In the genomic region with DNA sequence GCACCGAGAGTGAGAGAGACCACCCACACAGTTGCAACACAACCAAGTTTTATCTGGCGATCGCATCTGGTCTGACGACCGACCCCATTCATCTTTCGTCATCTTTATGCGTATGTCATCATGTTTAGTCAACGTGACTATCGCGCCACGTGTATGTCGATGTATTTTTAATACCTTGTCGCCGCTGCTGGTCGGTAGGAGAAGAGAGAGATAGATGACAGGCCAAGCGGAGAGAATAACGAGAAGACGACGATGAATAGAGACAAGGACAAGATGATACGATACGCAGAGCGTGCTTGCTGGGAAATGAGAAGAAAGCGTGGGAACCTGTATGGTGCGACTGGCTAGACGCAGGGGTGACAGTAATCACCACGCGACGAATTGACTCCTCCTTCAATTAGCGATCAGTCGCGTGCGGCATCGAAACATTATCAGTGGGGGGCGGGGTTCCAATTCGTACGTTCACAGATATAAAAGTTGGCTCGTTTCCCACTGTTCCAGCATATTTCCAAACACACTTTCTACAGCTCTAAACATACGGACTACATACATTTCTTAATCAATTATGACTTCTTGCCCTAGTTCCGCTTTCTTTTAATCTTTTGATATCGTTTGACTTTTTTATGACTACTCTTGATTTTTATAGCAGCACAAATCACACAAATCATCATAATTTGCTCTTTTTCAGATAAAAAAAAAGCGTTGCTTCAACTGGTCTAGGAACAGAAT, we compare ENCODE assay signal across 8 worm cellular contexts.
TF ChIP-seq lines count a peak whose summit lies in the region.

Gene tatn-1, plus strand, starts transcription at position 689 of the 729 bp plus-strand sequence.

TF ChIP-seq in whole organism, L1 larva, 84 proteins besides CTCF, POLR2A, EP300 and RAD21 (continues in another document):
- TF ChIP-seq nhr-47 (tag; optimal IDR thresholded peaks at IDR 0.05; lab: Kevin White, UChicago) (peak; percentile 78), fkh-4 (tag; optimal IDR thresholded peaks at IDR 0.05; lab: Kevin White, UChicago; ENCODE audit: borderline replicate concordance) (no peak), mep-1 (tag; optimal IDR thresholded peaks at IDR 0.05; lab: Kevin White, UChicago) (peak; percentile 75), swsn-7 (tag; optimal IDR thresholded peaks at IDR 0.05; lab: Kevin White, UChicago) (peak; percentile 41), snu-23 (GFP tag; optimal IDR thresholded peaks at IDR 0.05; lab: Kevin White, UChicago) (peak; percentile 85), nhr-11 (tag; optimal IDR thresholded peaks at IDR 0.05; lab: Kevin White, UChicago) (no peak), elt-2 (tag; optimal IDR thresholded peaks at IDR 0.05; lab: Kevin White, UChicago) (peak; percentile 95), alr-1 (tag; optimal IDR thresholded peaks at IDR 0.05; lab: Kevin White, UChicago; ENCODE audit: borderline replicate concordance) (no peak), elt-3 (tag; optimal IDR thresholded peaks at IDR 0.05; lab: Kevin White, UChicago) (peak in 5 of 6 experiments; percentile 2 to 90 (median 42))

TF ChIP-seq in whole organism, L2 larva, 48 proteins besides CTCF, POLR2A, EP300 and RAD21 (continues in another document):
- TF ChIP-seq sma-3 (GFP tag; optimal IDR thresholded peaks at IDR 0.05; lab: Kevin White, UChicago) (peak; percentile 97), sem-4 (tag; optimal IDR thresholded peaks at IDR 0.05; lab: Kevin White, UChicago) (peak; percentile 86), F13H6.1 (tag; optimal IDR thresholded peaks at IDR 0.05; lab: Kevin White, UChicago) (peak; percentile 86), crh-2 (tag; optimal IDR thresholded peaks at IDR 0.05; lab: Kevin White, UChicago) (peak; percentile 95), lin-13 (GFP tag; optimal IDR thresholded peaks at IDR 0.05; lab: Kevin White, UChicago) (no peak), Y55F3AM.14 (GFP tag; optimal IDR thresholded peaks at IDR 0.05; lab: Kevin White, UChicago) (peak; percentile 93), snpc-4 (tag; optimal IDR thresholded peaks at IDR 0.05; lab: Kevin White, UChicago) (no peak), dmd-4 (tag; optimal IDR thresholded peaks at IDR 0.05; lab: Kevin White, UChicago) (no peak), nhr-77 (tag; optimal IDR thresholded peaks at IDR 0.05; lab: Kevin White, UChicago) (peak; percentile 29), gmeb-1 (tag; optimal IDR thresholded peaks at IDR 0.05; lab: Kevin White, UChicago) (peak; percentile 67)

TF ChIP-seq in whole organism, L3 larva, 47 proteins besides CTCF, POLR2A, EP300 and RAD21 (continues in another document):
- TF ChIP-seq elt-3 (tag; optimal IDR thresholded peaks at IDR 0.05; lab: Kevin White, UChicago) (peak in 1 of 3 experiments; percentile 66), skn-1 (tag; optimal IDR thresholded peaks at IDR 0.05; lab: Kevin White, UChicago) (peak; percentile 53), ztf-11 (tag; optimal IDR thresholded peaks at IDR 0.05; lab: Kevin White, UChicago) (no peak), elt-2 (tag; optimal IDR thresholded peaks at IDR 0.05; lab: Kevin White, UChicago) (peak; percentile 98), egl-27 (tag; optimal IDR thresholded peaks at IDR 0.05; lab: Kevin White, UChicago) (no peak), egl-5 (tag; optimal IDR thresholded peaks at IDR 0.05; lab: Kevin White, UChicago) (peak; percentile 16), sea-2 (GFP tag; optimal IDR thresholded peaks at IDR 0.05; lab: Kevin White, UChicago) (no peak), nhr-11 (tag; optimal IDR thresholded peaks at IDR 0.05; lab: Kevin White, UChicago) (no peak), nhr-23 (tag; optimal IDR thresholded peaks at IDR 0.05; lab: Kevin White, UChicago) (peak; percentile 98), fkh-10 (GFP tag; optimal IDR thresholded peaks at IDR 0.05; lab: Kevin White, UChicago) (no peak), nhr-25 (tag; optimal IDR thresholded peaks at IDR 0.05; lab: Kevin White, UChicago) (peak; percentile 98)

TF ChIP-seq in whole organism, L4 larva, 104 proteins besides CTCF, POLR2A, EP300 and RAD21 (continues in another document):
- TF ChIP-seq spr-3 (GFP tag; optimal IDR thresholded peaks at IDR 0.05; lab: Kevin White, UChicago) (no peak), F37D6.2 (tag; optimal IDR thresholded peaks at IDR 0.05; lab: Kevin White, UChicago) (no peak), nhr-237 (tag; optimal IDR thresholded peaks at IDR 0.05; lab: Kevin White, UChicago) (no peak), daf-8 (GFP tag; IDR thresholded peaks at IDR 0.05; lab: Robert Waterston, UW) (no peak), arid-1 (GFP tag; conservative IDR thresholded peaks at IDR 0.05; lab: Robert Waterston, UW) (0 out of 2 replicates have a peak, but pooled peaks have one; percentile 11), hif-1 (tag; optimal IDR thresholded peaks at IDR 0.05; lab: Kevin White, UChicago) (peak; percentile 40 to 88), nhr-48 (tag; optimal IDR thresholded peaks at IDR 0.05; lab: Kevin White, UChicago) (peak; percentile 98), fkh-10 (GFP tag; optimal IDR thresholded peaks at IDR 0.05; lab: Kevin White, UChicago) (no peak), lin-38 (GFP tag; IDR thresholded peaks at IDR 0.05; lab: Robert Waterston, UW) (peak; percentile 35), ceh-82 (tag; optimal IDR thresholded peaks at IDR 0.05; lab: Kevin White, UChicago) (no peak), ces-1 (GFP tag; optimal IDR thresholded peaks at IDR 0.05; lab: Kevin White, UChicago) (no peak)

TF ChIP-seq in whole organism, late embryonic, 69 proteins besides CTCF, POLR2A, EP300 and RAD21 (continues in another document):
- TF ChIP-seq odd-2 (tag; optimal IDR thresholded peaks at IDR 0.05; lab: Kevin White, UChicago): no peak
- TF ChIP-seq sox-2 (GFP tag; IDR thresholded peaks at IDR 0.05; lab: Robert Waterston, UW): no peak
- TF ChIP-seq ceh-6 (GFP tag; optimal IDR thresholded peaks at IDR 0.05; lab: Kevin White, UChicago): no peak
- peak; percentile 16 for TF ChIP-seq nfya-1 (tag; optimal IDR thresholded peaks at IDR 0.05; lab: Kevin White, UChicago)
- TF ChIP-seq npax-4 (tag; optimal IDR thresholded peaks at IDR 0.05; lab: Kevin White, UChicago): no peak
- TF ChIP-seq tbx-7 (tag; optimal IDR thresholded peaks at IDR 0.05; lab: Kevin White, UChicago): no peak
- TF ChIP-seq elt-2 (tag; optimal IDR thresholded peaks at IDR 0.05; lab: Kevin White, UChicago): peak; percentile 24
- TF ChIP-seq ttx-3 (tag; optimal IDR thresholded peaks at IDR 0.05; lab: Kevin White, UChicago): no peak
- no peak for TF ChIP-seq T23F11.4 (GFP tag; optimal IDR thresholded peaks at IDR 0.05; lab: Kevin White, UChicago)
- no peak for TF ChIP-seq unc-86 (tag; optimal IDR thresholded peaks at IDR 0.05; lab: Kevin White, UChicago)
- no peak for TF ChIP-seq K02D7.2 (tag; optimal IDR thresholded peaks at IDR 0.05; lab: Kevin White, UChicago)

TF ChIP-seq in whole organism, midembryonic, 9 proteins besides CTCF, POLR2A, EP300 and RAD21:
- TF ChIP-seq cog-1 (tag; optimal IDR thresholded peaks at IDR 0.05; lab: Kevin White, UChicago) (peak; percentile 65), med-1 (GFP tag; optimal IDR thresholded peaks at IDR 0.05; lab: Kevin White, UChicago; ENCODE audit: insufficient read depth) (no peak), T22C8.4 (GFP tag; IDR thresholded peaks at IDR 0.05; lab: Robert Waterston, UW) (no peak), tab-1 (GFP tag; IDR thresholded peaks at IDR 0.05; lab: Robert Waterston, UW) (no peak)

TF ChIP-seq in whole organism, mixed stage, embryonic, 35 proteins besides CTCF, POLR2A, EP300 and RAD21 (continues in another document):
- TF ChIP-seq mls-2 (tag; optimal IDR thresholded peaks at IDR 0.05; lab: Kevin White, UChicago) (no peak), elt-1 (tag; optimal IDR thresholded peaks at IDR 0.05; lab: Kevin White, UChicago; ENCODE audit: borderline replicate concordance, insufficient read depth) (peak; percentile 93), unc-120 (tag; optimal IDR thresholded peaks at IDR 0.05; lab: Kevin White, UChicago; ENCODE audit: poor library complexity, severe bottlenecking) (no peak), nhr-12 (tag; optimal IDR thresholded peaks at IDR 0.05; lab: Kevin White, UChicago) (no peak), ceh-83 (GFP tag; optimal IDR thresholded peaks at IDR 0.05; lab: Kevin White, UChicago) (no peak), mep-1 (tag; optimal IDR thresholded peaks at IDR 0.05; lab: Kevin White, UChicago) (peak; percentile 23), tbx-8 (GFP tag; optimal IDR thresholded peaks at IDR 0.05; lab: Kevin White, UChicago) (no peak), hlh-1 (tag; optimal IDR thresholded peaks at IDR 0.05; lab: Kevin White, UChicago) (no peak), flh-1 (GFP tag; optimal IDR thresholded peaks at IDR 0.05; lab: Kevin White, UChicago) (no peak), unc-62 (GFP tag; optimal IDR thresholded peaks at IDR 0.05; lab: Kevin White, UChicago) (peak; percentile 91), pha-4 (tag; optimal IDR thresholded peaks at IDR 0.05; lab: Kevin White, UChicago) (no peak), nhr-2 (tag; optimal IDR thresholded peaks at IDR 0.05; lab: Kevin White, UChicago) (peak; percentile 13), elt-3 (tag; optimal IDR thresholded peaks at IDR 0.05; lab: Kevin White, UChicago) (peak; percentile 89), lsy-2 (tag; optimal IDR thresholded peaks at IDR 0.05; lab: Kevin White, UChicago) (no peak), ham-2 (GFP tag; optimal IDR thresholded peaks at IDR 0.05; lab: Kevin White, UChicago) (peak; percentile 88)

TF ChIP-seq in whole organism, young adult, 124 proteins besides CTCF, POLR2A, EP300 and RAD21 (continues in another document):
- peak; percentile 53; the same call in 1 of the 2 replicates for TF ChIP-seq hmg-1.2 (GFP tag; IDR thresholded peaks at IDR 0.05; lab: Robert Waterston, UW)
- TF ChIP-seq T07F8.4 (tag; optimal IDR thresholded peaks at IDR 0.05; lab: Kevin White, UChicago): no peak
- peak; percentile 51; the same call in 1 of the 2 replicates for TF ChIP-seq B0336.3 (GFP tag; IDR thresholded peaks at IDR 0.05; lab: Robert Waterston, UW)
- TF ChIP-seq hrde-1 (tag; optimal IDR thresholded peaks at IDR 0.05; lab: Kevin White, UChicago; ENCODE audit: borderline replicate concordance): no peak
- TF ChIP-seq egl-18 (GFP tag; IDR thresholded peaks at IDR 0.05; lab: Robert Waterston, UW): no peak
- TF ChIP-seq mcd-1 (GFP tag; IDR thresholded peaks at IDR 0.05; lab: Robert Waterston, UW): peak; percentile 40; the same call in 1 of the 2 replicates
- TF ChIP-seq zfh-2 (GFP tag; conservative IDR thresholded peaks at IDR 0.05; lab: Robert Waterston, UW): peak; percentile 70; the same call in 1 of the 2 replicates
- TF ChIP-seq madf-6 (GFP tag; IDR thresholded peaks at IDR 0.05; lab: Robert Waterston, UW): no peak
- TF ChIP-seq aptf-2 (GFP tag; conservative IDR thresholded peaks at IDR 0.05; lab: Robert Waterston, UW): no peak
- TF ChIP-seq somi-1 (GFP tag; optimal IDR thresholded peaks at IDR 0.05; lab: Kevin White, UChicago): peak; percentile 59
- TF ChIP-seq lin-26 (GFP tag; IDR thresholded peaks at IDR 0.05; lab: Robert Waterston, UW): 0 out of 2 replicates have a peak, but pooled peaks have one; percentile 21
- TF ChIP-seq B0261.1 (tag; optimal IDR thresholded peaks at IDR 0.05; lab: Kevin White, UChicago): no peak
- no peak for TF ChIP-seq cebp-1 (GFP tag; IDR thresholded peaks at IDR 0.05; lab: Robert Waterston, UW)
- peak; percentile 79 for TF ChIP-seq cebp-1 (tag; optimal IDR thresholded peaks at IDR 0.05; lab: Kevin White, UChicago)
- TF ChIP-seq let-607 (tag; optimal IDR thresholded peaks at IDR 0.05; lab: Kevin White, UChicago): peak; percentile 61 to 90
- no peak for TF ChIP-seq ceh-100 (GFP tag; IDR thresholded peaks at IDR 0.05; lab: Robert Waterston, UW)
